Worm (Caenorhabditis elegans) whole organism, L4 larva: ENCODE results near the gene srx-131.
A peak's percentile ranks its signal among the peaks of the same experiment; 100 is the strongest.

Source experiments
- F26F4.8 ChIP-seq: fragments of 200-800 bp; sonication (Bioruptor generic); conservative IDR thresholded peaks from 2 replicates; pipeline ENCODE4 v1.3.6; 2022; ENCODE audit warnings: missing genetic modification characterization, missing compliant biosample characterization
- Y105C5A.15 ChIP-seq: fragments of 200-800 bp; sonication (Bioruptor generic); IDR thresholded peaks from 2 replicates; pipeline ENCODE4 v1.3.6; 2022; ENCODE audit warnings: missing genetic modification characterization, missing compliant biosample characterization
- Y5F2A.4 ChIP-seq: fragments of 200-800 bp; sonication (Bioruptor generic); optimal IDR thresholded peaks from 2 replicates; lab custom pipeline; 2018; ENCODE audit warnings: mild to moderate bottlenecking, missing genetic modification characterization, missing compliant biosample characterization
- ZK337.2 ChIP-seq: fragments of 200-800 bp; sonication (Bioruptor generic); IDR thresholded peaks from 2 replicates; pipeline ENCODE4 v1.3.6; 2022; ENCODE audit warnings: missing genetic modification reagents, missing genetic modification characterization, missing compliant biosample characterization
- aha-1 ChIP-seq: fragments of 150-350 bp; peaks from one replicate; lab custom pipeline; 2014; ENCODE audit warnings: missing biosample characterization, missing genetic modification characterization
- ama-1 ChIP-seq: fragments of 150-350 bp; optimal IDR thresholded peaks from 2 replicates; lab custom pipeline; 2014; ENCODE audit warnings: inconsistent platforms, mixed read lengths
- ceh-20 ChIP-seq: fragments of 200-800 bp; sonication (Bioruptor generic); IDR thresholded peaks from 2 replicates; pipeline ENCODE4 v1.3.6; 2022; ENCODE audit warnings: missing genetic modification reagents, missing genetic modification characterization, missing compliant biosample characterization
- dmd-6 ChIP-seq: fragments of 200-800 bp; sonication (Bioruptor generic); IDR thresholded peaks from 2 replicates; pipeline ENCODE4 v1.3.6; 2022; ENCODE audit warnings: missing genetic modification reagents, missing genetic modification characterization, missing compliant biosample characterization
- duxl-1 ChIP-seq: sonication (generic microtip); optimal IDR thresholded peaks from 2 replicates; lab custom pipeline; 2016; ENCODE audit warnings: mild to moderate bottlenecking, missing genetic modification characterization, moderate library complexity, missing compliant biosample characterization; ENCODE audit not compliant: poor library complexity
- fkh-10 ChIP-seq: fragments of 150-350 bp; optimal IDR thresholded peaks from 2 replicates; lab custom pipeline; 2014; ENCODE audit warnings: missing biosample characterization, missing genetic modification reagents, missing genetic modification characterization
- fos-1 ChIP-seq: fragments of 150-350 bp; optimal IDR thresholded peaks from 2 replicates; lab custom pipeline; 2014; ENCODE audit warnings: missing biosample characterization, missing genetic modification characterization
- hlh-11 ChIP-seq: fragments of 200-800 bp; sonication (Bioruptor generic); optimal IDR thresholded peaks from 2 replicates; lab custom pipeline; 2018; ENCODE audit warnings: mild to moderate bottlenecking, missing genetic modification characterization, missing compliant biosample characterization
- hlh-30 ChIP-seq: sonication (generic microtip); optimal IDR thresholded peaks from 2 replicates; lab custom pipeline; 2017; ENCODE audit warnings: antibody characterized with exemption, mild to moderate bottlenecking, missing genetic modification characterization, missing compliant biosample characterization; ENCODE audit not compliant: insufficient read depth
- hmg-1.1 ChIP-seq: fragments of 200-800 bp; sonication (Bioruptor generic); IDR thresholded peaks from 2 replicates; pipeline ENCODE4 v1.3.6; 2022; ENCODE audit warnings: missing genetic modification reagents, missing genetic modification characterization, missing compliant biosample characterization
- jun-1 ChIP-seq: fragments of 150-350 bp; optimal IDR thresholded peaks from 2 replicates; lab custom pipeline; 2014; ENCODE audit warnings: missing biosample characterization, missing genetic modification reagents, missing genetic modification characterization
- lin-1 ChIP-seq: fragments of 200-800 bp; sonication (Bioruptor generic); IDR thresholded peaks from 2 replicates; pipeline ENCODE4 v1.3.6; 2022; ENCODE audit warnings: missing genetic modification reagents, missing genetic modification characterization, missing compliant biosample characterization
- lin-15B ChIP-seq: fragments of 150-350 bp; sonication (generic microtip); optimal IDR thresholded peaks from 3 replicates; lab custom pipeline; 2014; ENCODE audit warnings: missing biosample characterization, missing genetic modification characterization
- lin-29 ChIP-seq: fragments of 200-800 bp; sonication (Bioruptor generic); IDR thresholded peaks from 2 replicates; pipeline ENCODE4 v1.3.6; 2022; ENCODE audit warnings: missing genetic modification reagents, missing genetic modification characterization, missing compliant biosample characterization
- mdl-1 ChIP-seq, 2 experiments: fragments of 150-350 bp in 1 of 2; sonication (generic microtip) in 1 of 2; optimal IDR thresholded peaks; 2 replicates each; lab custom pipeline; 2014 to 2017; ENCODE audit warnings: missing biosample characterization in 2 of 2, missing genetic modification characterization in 2 of 2
- mep-1 ChIP-seq: fragments of 150-350 bp; sonication (generic microtip); optimal IDR thresholded peaks from 3 replicates; lab custom pipeline; 2014; ENCODE audit warnings: missing biosample characterization, missing genetic modification characterization
- mes-2 ChIP-seq: sonication (generic microtip); optimal IDR thresholded peaks from 2 replicates; lab custom pipeline; 2016; ENCODE audit warnings: missing genotype, mild to moderate bottlenecking, missing genetic modification characterization, missing compliant biosample characterization; ENCODE audit not compliant: poor library complexity, severe bottlenecking
- mxl-3 ChIP-seq: fragments of 200-800 bp; sonication (Bioruptor generic); optimal IDR thresholded peaks from 2 replicates; lab custom pipeline; 2018; ENCODE audit warnings: mild to moderate bottlenecking, missing genetic modification characterization, missing compliant biosample characterization
- nhr-28 ChIP-seq: fragments of 150-350 bp; optimal IDR thresholded peaks from 2 replicates; lab custom pipeline; 2014; ENCODE audit warnings: missing biosample characterization, missing genetic modification characterization
- pha-4 ChIP-seq, 2 experiments: fragments of 150-350 bp in 1 of 2; fragments of 200-800 bp in 1 of 2; sonication (Bioruptor generic) in 1 of 2; IDR thresholded peaks in 1 of 2; optimal IDR thresholded peaks in 1 of 2; 2 replicates each; pipeline versions ENCODE4 v1.3.6 to Lab custom; 2014 to 2022; ENCODE audit warnings: missing genetic modification characterization in 2 of 2, missing genetic modification reagents in 2 of 2, missing biosample characterization in 1 of 2, missing compliant biosample characterization in 1 of 2
- pqm-1 ChIP-seq: sonication (generic microtip); optimal IDR thresholded peaks from 2 replicates; lab custom pipeline; 2017; ENCODE audit warnings: missing biosample characterization, missing genetic modification characterization
- spr-1 ChIP-seq: sonication (generic microtip); optimal IDR thresholded peaks from 2 replicates; lab custom pipeline; 2016; ENCODE audit warnings: mild to moderate bottlenecking, missing genetic modification characterization, missing compliant biosample characterization
- tag-97 ChIP-seq: fragments of 200-800 bp; sonication (Bioruptor generic); IDR thresholded peaks from 2 replicates; pipeline ENCODE4 v1.3.6; 2022; ENCODE audit warnings: missing genetic modification characterization, missing compliant biosample characterization
- unc-62 ChIP-seq, 3 experiments: fragments of 150-350 bp in 1 of 3; sonication (generic microtip); optimal IDR thresholded peaks in 2 of 3; peaks in 1 of 3; 1 replicate in 1 of 3; 2 replicates in 2 of 3; lab custom pipeline; 2014 to 2017; ENCODE audit warnings: missing biosample characterization in 3 of 3, missing genetic modification characterization in 3 of 3, missing genetic modification reagents in 3 of 3, missing genotype in 1 of 3
- zfp-2 ChIP-seq: sonication (generic microtip); optimal IDR thresholded peaks from 2 replicates; lab custom pipeline; 2016; ENCODE audit warnings: mild to moderate bottlenecking, missing genetic modification characterization, missing compliant biosample characterization
- zip-2 ChIP-seq: fragments of 150-350 bp; optimal IDR thresholded peaks from 2 replicates; lab custom pipeline; 2014; ENCODE audit warnings: missing biosample characterization, missing genetic modification characterization
- ztf-7 ChIP-seq: fragments of 150-350 bp; optimal IDR thresholded peaks from 2 replicates; lab custom pipeline; 2014; ENCODE audit warnings: missing biosample characterization, missing genetic modification characterization

Gene srx-131

ce11 chrV:13827920-13828319, 17.3 kb upstream of the srx-131 start, which contains the start of gene nrf-5:
nrf-5 (plus strand) TSS chrV:13828267.
- TF ChIP-seq dmd-6 (GFP tag; lab: Robert Waterston, UW) (no peak), jun-1 (tag; lab: Kevin White, UChicago) (no peak), tag-97 (no peak), aha-1 (tag; lab: Kevin White, UChicago) (peak; percentile 2), pqm-1 (tag; lab: Kevin White, UChicago) (no peak), unc-62 (GFP tag; optimal IDR thresholded peaks at IDR 0.05 in 1 of 2; lab: Kevin White, UChicago) (peak in 1 of 2 experiments; percentile 75), unc-62 (tag; optimal IDR thresholded peaks at IDR 0.05; lab: Kevin White, UChicago) (no peak)
- TF ChIP-seq, all 104 proteins: peak for 2

ce11 chrV:13830813-13831212, 14.4 kb upstream of the srx-131 start, which contains the start of gene str-165:
str-165 (plus strand) TSS chrV:13831113.
- TF ChIP-seq F26F4.8 (GFP tag; lab: Robert Waterston, UW) (no peak), unc-62 (GFP tag; optimal IDR thresholded peaks at IDR 0.05 in 1 of 2; lab: Kevin White, UChicago) (peak in 1 of 2 experiments; percentile 61), unc-62 (tag; optimal IDR thresholded peaks at IDR 0.05; lab: Kevin White, UChicago) (no peak)

ce11 chrV:13833951-13834350, 11.3 kb upstream of the srx-131 start, which contains the start of gene srx-129:
srx-129 (plus strand) TSS chrV:13834251.
- TF ChIP-seq lin-29 (GFP tag; lab: Robert Waterston, UW): no peak
- TF ChIP-seq ceh-20 (GFP tag; lab: Robert Waterston, UW): no peak
- TF ChIP-seq zip-2: no peak
- no peak for TF ChIP-seq fkh-10
- TF ChIP-seq ZK337.2: no peak
- TF ChIP-seq mep-1 (tag; lab: Kevin White, UChicago): no peak
- TF ChIP-seq mes-2: no peak
- TF ChIP-seq hlh-11 (tag; lab: Kevin White, UChicago): no peak
- no peak for TF ChIP-seq lin-1 (GFP tag; lab: Robert Waterston, UW)
- no peak for TF ChIP-seq lin-15B
- TF ChIP-seq ztf-7 (tag; lab: Kevin White, UChicago): no peak
- no peak for TF ChIP-seq duxl-1
- TF ChIP-seq hlh-30 (tag; lab: Kevin White, UChicago): no peak

- no peak for TF ChIP-seq Y105C5A.15 (GFP tag; lab: Robert Waterston, UW)
- TF ChIP-seq aha-1 (tag; lab: Kevin White, UChicago): no peak
- no peak for TF ChIP-seq fos-1
- no peak for TF ChIP-seq Y5F2A.4 (GFP tag; lab: Kevin White, UChicago)
- TF ChIP-seq ama-1 (lab: Kevin White, UChicago): no peak
- no peak for TF ChIP-seq hmg-1.1 (GFP tag; lab: Robert Waterston, UW)
Observed at ce11 chrV:13837173-13837572, 8.1 kb upstream of the srx-131 start, which contains the start of gene srx-128. srx-128 (plus strand) TSS chrV:13837473.

- peak in 1 of 2 experiments; percentile 35 for TF ChIP-seq unc-62 (GFP tag; optimal IDR thresholded peaks at IDR 0.05 in 1 of 2; lab: Kevin White, UChicago)
- no peak for TF ChIP-seq unc-62 (tag; optimal IDR thresholded peaks at IDR 0.05; lab: Kevin White, UChicago)
- TF ChIP-seq zfp-2: no peak
- TF ChIP-seq nhr-28 (tag; lab: Kevin White, UChicago): peak; percentile 10
- TF ChIP-seq spr-1 (tag; lab: Kevin White, UChicago): no peak
- TF ChIP-seq pha-4 (GFP tag; IDR thresholded peaks at IDR 0.05; lab: Robert Waterston, UW): no peak
- TF ChIP-seq pha-4 (tag; optimal IDR thresholded peaks at IDR 0.05; lab: Kevin White, UChicago): no peak
- TF ChIP-seq mdl-1 (tag; optimal IDR thresholded peaks at IDR 0.05; lab: Kevin White, UChicago): peak in 1 of 2 experiments; percentile 66
- no peak for TF ChIP-seq mxl-3
Observed at ce11 chrV:13839433-13839832, 5.8 kb upstream of the srx-131 start, which contains the start of gene F55B12.10. F55B12.10 (plus strand) TSS chrV:13839733.
